Worm (Caenorhabditis elegans) whole organism, L4/young adult: ENCODE measurements around the gene F25G6.9.

Experiments used
- W03F9.2 ChIP-seq: fragments of 150-350 bp; optimal IDR thresholded peaks from 2 replicates; lab custom pipeline; 2014; ENCODE audit warnings: missing biosample characterization, missing genetic modification characterization
- dao-5 ChIP-seq: sonication (generic microtip); optimal IDR thresholded peaks from 2 replicates; lab custom pipeline; 2016; ENCODE audit warnings: missing genotype, missing genetic modification characterization, moderate library complexity, missing compliant biosample characterization
- him-1 ChIP-seq: sonication (generic microtip); optimal IDR thresholded peaks from 2 replicates; lab custom pipeline; 2016; ENCODE audit warnings: missing genotype, missing genetic modification reagents, missing genetic modification characterization, missing compliant biosample characterization

ce11 chrV:8569172-8569571 is 628 bp downstream of the F25G6.9 start:
- no peak for TF ChIP-seq him-1 (tag; lab: Kevin White, UChicago)
- no peak for TF ChIP-seq dao-5
- no peak for TF ChIP-seq W03F9.2 (tag; lab: Kevin White, UChicago)
